Fruit fly (Drosophila melanogaster) whole organism, wandering third instar larva: ENCODE measurements around the gene hoka.

Experiments used
- Abd-B ChIP-seq: fragments of >200 bp; optimal IDR thresholded peaks from 2 replicates; lab custom pipeline; 2017; ENCODE audit warnings: missing biosample characterization, missing genetic modification characterization
- CG32264 ChIP-seq: fragments of 200-800 bp; sonication (Bioruptor generic); optimal IDR thresholded peaks from 2 replicates; lab custom pipeline; 2016; ENCODE audit warnings: missing biosample characterization, missing genetic modification characterization
- CG9705 ChIP-seq: fragments of 200-800 bp; sonication (Bioruptor generic); optimal IDR thresholded peaks from 2 replicates; lab custom pipeline; 2018; ENCODE audit warnings: missing biosample characterization, mild to moderate bottlenecking, missing genetic modification characterization
- Dfd ChIP-seq: fragments of >200 bp; optimal IDR thresholded peaks from 2 replicates; lab custom pipeline; 2017; ENCODE audit warnings: missing biosample characterization, missing genetic modification characterization
- GATAd ChIP-seq: sonication (Bioruptor generic); optimal IDR thresholded peaks from 2 replicates; lab custom pipeline; 2016; ENCODE audit warnings: missing biosample characterization, missing genetic modification characterization
- HLH106 ChIP-seq: fragments of 200-800 bp; optimal IDR thresholded peaks from 3 replicates; lab custom pipeline; 2019; ENCODE audit warnings: missing biosample characterization, mild to moderate bottlenecking, missing genetic modification characterization, moderate library complexity
- Hr78 ChIP-seq: fragments of >200 bp; optimal IDR thresholded peaks from 2 replicates; lab custom pipeline; 2017; ENCODE audit warnings: missing biosample characterization, missing genetic modification characterization
- Jra ChIP-seq: sonication (Bioruptor generic); optimal IDR thresholded peaks from 2 replicates; lab custom pipeline; 2016; ENCODE audit warnings: missing biosample characterization, missing genetic modification characterization
- Mio ChIP-seq: sonication (Bioruptor generic); optimal IDR thresholded peaks from 2 replicates; lab custom pipeline; 2016; ENCODE audit warnings: missing biosample characterization, missing genetic modification characterization
- Myc ChIP-seq: fragments of >200 bp; optimal IDR thresholded peaks from 2 replicates; lab custom pipeline; 2017
- N ChIP-seq: fragments of >200 bp; optimal IDR thresholded peaks from 2 replicates; lab custom pipeline; 2018; ENCODE audit warnings: missing biosample characterization, missing external identifiers, missing genetic modification characterization
- OdsH ChIP-seq: fragments of 200-800 bp; sonication (Bioruptor generic); optimal IDR thresholded peaks from 2 replicates; lab custom pipeline; 2016; ENCODE audit warnings: missing biosample characterization, mild to moderate bottlenecking, missing genetic modification characterization
- Rel ChIP-seq, 2 experiments: fragments of 200-800 bp; sonication (Bioruptor generic) in 1 of 2; optimal IDR thresholded peaks; 2 replicates in 1 of 2; 3 replicates in 1 of 2; lab custom pipeline; 2016 to 2019; ENCODE audit warnings: mild to moderate bottlenecking in 2 of 2, missing biosample characterization in 2 of 2, missing genetic modification characterization in 2 of 2, moderate library complexity in 1 of 2
- Sp1 ChIP-seq: fragments of 200-800 bp; sonication (Bioruptor generic); optimal IDR thresholded peaks from 3 replicates; lab custom pipeline; 2019; ENCODE audit warnings: missing biosample characterization, mild to moderate bottlenecking, missing genetic modification characterization, moderate library complexity
- Vsx2 ChIP-seq: fragments of 200-300, 225-300 bp; sonication (Bioruptor generic); optimal IDR thresholded peaks from 2 replicates; lab custom pipeline; 2018; ENCODE audit warnings: missing biosample characterization, missing genetic modification characterization; ENCODE audit not compliant: partially characterized antibody
- brk ChIP-seq: fragments of 200-800 bp; sonication (Bioruptor generic); optimal IDR thresholded peaks from 2 replicates; lab custom pipeline; 2016; ENCODE audit warnings: missing biosample characterization, mild to moderate bottlenecking, missing genetic modification characterization
- dmrt93B ChIP-seq: fragments of 200-800 bp; sonication (Bioruptor generic); optimal IDR thresholded peaks from 2 replicates; lab custom pipeline; 2018; ENCODE audit warnings: missing biosample characterization, mild to moderate bottlenecking, missing genetic modification characterization
- dsf ChIP-seq: sonication (Bioruptor generic); optimal IDR thresholded peaks from 2 replicates; lab custom pipeline; 2016; ENCODE audit warnings: missing biosample characterization, missing genetic modification characterization, borderline replicate concordance
- ey ChIP-seq: fragments of 200-800 bp; sonication (Bioruptor generic); optimal IDR thresholded peaks from 2 replicates; lab custom pipeline; 2016; ENCODE audit warnings: missing biosample characterization, missing genetic modification characterization
- foxo ChIP-seq, 2 experiments: fragments of 200-800 bp; sonication (Bioruptor generic); optimal IDR thresholded peaks; 2 replicates in 1 of 2; 3 replicates in 1 of 2; lab custom pipeline; 2016 to 2017; ENCODE audit warnings: missing biosample characterization in 2 of 2, missing genetic modification characterization in 2 of 2
- fru ChIP-seq: fragments of 200-800 bp; sonication (Bioruptor generic); optimal IDR thresholded peaks from 3 replicates; lab custom pipeline; 2016; ENCODE audit warnings: missing biosample characterization, mild to moderate bottlenecking, missing genetic modification characterization
- h ChIP-seq: fragments of 200-800 bp; sonication (Bioruptor generic); optimal IDR thresholded peaks from 3 replicates; lab custom pipeline; 2016; ENCODE audit warnings: missing biosample characterization, mild to moderate bottlenecking, missing genetic modification characterization
- jim ChIP-seq: fragments of 175-275, 200-325 bp; sonication (Bioruptor generic); optimal IDR thresholded peaks from 2 replicates; lab custom pipeline; 2016; ENCODE audit warnings: missing biosample characterization, mild to moderate bottlenecking, missing genetic modification characterization
- pan ChIP-seq: fragments of >200 bp; optimal IDR thresholded peaks from 2 replicates; lab custom pipeline; 2017
- sage ChIP-seq: fragments of 200-800 bp; sonication (Bioruptor generic); optimal IDR thresholded peaks from 2 replicates; lab custom pipeline; 2016; ENCODE audit warnings: missing biosample characterization, mild to moderate bottlenecking, missing genetic modification characterization
- tai ChIP-seq: sonication (Bioruptor generic); optimal IDR thresholded peaks from 2 replicates; lab custom pipeline; 2016; ENCODE audit warnings: missing biosample characterization, missing genetic modification characterization
- usp ChIP-seq: fragments of >200 bp; optimal IDR thresholded peaks from 2 replicates; lab custom pipeline; 2017; ENCODE audit warnings: missing biosample characterization, missing genetic modification characterization
- woc ChIP-seq: sonication (Bioruptor generic); optimal IDR thresholded peaks from 2 replicates; lab custom pipeline; 2016; ENCODE audit warnings: missing biosample characterization, mild to moderate bottlenecking, missing genetic modification characterization

The hoka gene

DNA sequence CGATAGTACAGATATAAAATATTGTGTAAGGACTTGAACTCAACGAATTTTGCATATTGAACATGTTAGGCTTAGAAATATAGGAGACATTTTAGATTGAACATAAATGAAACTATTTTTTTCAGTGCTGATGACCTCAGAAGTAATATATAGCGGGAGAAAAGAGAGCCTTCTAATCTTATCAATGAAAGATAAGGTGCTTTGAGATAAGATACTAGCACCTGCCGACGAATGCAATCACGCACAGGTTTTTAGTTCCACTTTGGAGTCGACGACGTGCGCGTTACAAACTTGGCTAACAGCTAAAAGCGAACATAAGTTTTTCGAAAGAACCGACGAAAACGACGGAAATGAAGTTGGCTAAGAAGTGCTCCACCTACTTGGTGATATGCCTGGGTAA, at the start of gene hoka:
Gene hoka, plus strand, starts transcription at position 254 of the 400 bp plus-strand sequence.
- TF ChIP-seq brk (GFP tag; lab: Kevin White, UChicago) (no peak), Abd-B (no peak), CG9705 (GFP tag; lab: Kevin White, UChicago) (no peak), jim (GFP tag; lab: Kevin White, UChicago) (no peak), tai (GFP tag; lab: Kevin White, UChicago) (no peak), woc (GFP tag; lab: Kevin White, UChicago) (no peak), dmrt93B (GFP tag; lab: Kevin White, UChicago) (no peak), Myc (lab: Kevin White, UChicago) (no peak), Hr78 (GFP tag; lab: Kevin White, UChicago) (no peak), sage (GFP tag; lab: Kevin White, UChicago) (no peak), N (no peak), Vsx2 (GFP tag; lab: Kevin White, UChicago) (no peak)

DNA sequence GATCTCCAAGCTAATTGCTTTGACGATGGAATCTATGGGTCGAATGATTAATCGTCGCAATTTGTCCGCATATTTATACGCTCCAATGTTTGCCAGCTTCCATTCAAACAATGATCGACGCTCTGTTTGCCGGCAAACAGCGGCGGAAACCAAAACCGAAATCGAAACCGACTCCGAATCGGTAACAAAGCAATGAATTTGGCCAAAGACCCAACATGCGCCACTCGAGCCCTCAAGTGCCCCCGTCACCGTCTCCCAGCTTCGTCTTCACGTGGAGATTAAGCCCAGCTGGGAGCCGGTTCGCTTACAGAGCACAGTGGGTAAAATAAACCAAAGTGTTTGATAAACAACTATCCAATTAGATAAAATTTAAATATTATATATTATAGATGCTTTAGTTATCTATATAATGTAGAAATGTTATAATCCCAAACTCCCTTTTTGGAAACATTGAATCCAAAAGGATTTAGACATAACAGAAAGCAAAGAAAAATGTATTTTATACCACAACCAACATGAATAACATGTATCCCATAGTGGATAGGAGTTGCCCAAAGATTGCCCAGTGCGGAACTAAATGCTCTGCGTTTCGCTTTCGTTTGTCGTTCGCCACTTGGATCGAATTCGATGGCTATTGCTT, 46.2 kb upstream of the hoka start, which contains the start of gene CG32237:
Gene CG32237, minus strand, starts transcription at position 51 of the 640 bp plus-strand sequence.
- TF ChIP-seq usp (GFP tag; lab: Kevin White, UChicago) = no peak
- TF ChIP-seq Sp1 = no peak
- TF ChIP-seq Dfd (GFP tag; lab: Kevin White, UChicago) = no peak
- TF ChIP-seq sage (GFP tag; lab: Kevin White, UChicago) = no peak
- TF ChIP-seq jim (GFP tag; lab: Kevin White, UChicago) = no peak
- TF ChIP-seq foxo (GFP tag; optimal IDR thresholded peaks at IDR 0.05; lab: Kevin White, UChicago) = no peak
- TF ChIP-seq h (GFP tag; lab: Kevin White, UChicago) = no peak
- TF ChIP-seq pan (lab: Kevin White, UChicago) = no peak
- no peak for TF ChIP-seq dmrt93B (GFP tag; lab: Kevin White, UChicago)
- TF ChIP-seq Hr78 (GFP tag; lab: Kevin White, UChicago) = no peak
- TF ChIP-seq Vsx2 (GFP tag; lab: Kevin White, UChicago) = no peak
- TF ChIP-seq N = no peak
- TF ChIP-seq Rel (GFP tag; optimal IDR thresholded peaks at IDR 0.05; lab: Kevin White, UChicago) = no peak
- no peak for TF ChIP-seq Rel (tag; optimal IDR thresholded peaks at IDR 0.05; lab: Kevin White, UChicago)
- TF ChIP-seq brk (GFP tag; lab: Kevin White, UChicago) = no peak
- no peak for TF ChIP-seq HLH106 (tag; lab: Kevin White, UChicago)

DNA sequence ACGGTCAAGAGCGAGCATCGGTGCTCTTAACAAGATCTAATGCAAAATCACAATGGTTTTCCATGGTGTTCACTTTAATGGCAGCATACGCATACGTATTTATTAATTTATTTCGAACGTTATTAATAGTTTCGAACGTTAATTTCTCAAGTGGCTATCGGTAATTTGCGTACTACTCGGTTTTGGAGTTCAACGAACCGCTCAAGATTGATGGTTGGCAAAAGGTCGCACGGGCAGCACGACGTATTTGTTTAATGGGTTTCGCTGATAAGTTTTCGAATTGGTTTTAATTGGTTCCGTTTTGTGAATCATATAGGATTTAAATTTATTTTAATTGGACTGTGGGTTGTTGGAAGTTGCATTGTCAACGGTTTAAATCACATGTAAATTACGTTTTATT, 45.6 kb upstream of the hoka start:
- TF ChIP-seq CG32264 = no peak

dm6 chr3L:4854153-4854552, 44.5 kb upstream of the hoka start:
- no peak for TF ChIP-seq OdsH (GFP tag; lab: Kevin White, UChicago)
- no peak for TF ChIP-seq CG32264
- peak; percentile 16 for TF ChIP-seq fru (GFP tag; lab: Kevin White, UChicago)
- peak in 1 of 2 experiments; percentile 41 for TF ChIP-seq foxo (GFP tag; optimal IDR thresholded peaks at IDR 0.05; lab: Kevin White, UChicago)
- peak; percentile 12 for TF ChIP-seq Sp1
- no peak for TF ChIP-seq brk (GFP tag; lab: Kevin White, UChicago)
- TF ChIP-seq usp (GFP tag; lab: Kevin White, UChicago) = no peak
- peak; percentile 30 for TF ChIP-seq h (GFP tag; lab: Kevin White, UChicago)
- peak; percentile 24 for TF ChIP-seq dmrt93B (GFP tag; lab: Kevin White, UChicago)
- TF ChIP-seq HLH106 (tag; lab: Kevin White, UChicago) = peak; percentile 58
- TF ChIP-seq, all 38 proteins: peak for 6

- TF ChIP-seq Jra (GFP tag; lab: Kevin White, UChicago) (no peak), Vsx2 (GFP tag; lab: Kevin White, UChicago) (no peak), dsf (GFP tag; lab: Kevin White, UChicago) (no peak), Abd-B (no peak), h (GFP tag; lab: Kevin White, UChicago) (no peak), Mio (GFP tag; lab: Kevin White, UChicago) (no peak), GATAd (GFP tag; lab: Kevin White, UChicago) (no peak), jim (GFP tag; lab: Kevin White, UChicago) (no peak), ey (GFP tag; lab: Kevin White, UChicago) (no peak), Hr78 (GFP tag; lab: Kevin White, UChicago) (no peak), N (no peak), tai (GFP tag; lab: Kevin White, UChicago) (no peak), CG32264 (no peak), Dfd (GFP tag; lab: Kevin White, UChicago) (no peak)
Measured at dm6 chr3L:4855208-4855607, 43.5 kb upstream of the hoka start.
